Fruit fly (Drosophila melanogaster) whole organism, pupa: ENCODE measurements around the gene Frq2.

Experiments used
- CG10348 ChIP-seq: fragments of 200-800 bp; sonication (Bioruptor generic); IDR thresholded peaks from 2 replicates; pipeline ENCODE4 v1.3.6; 2022; ENCODE audit warnings: missing biosample characterization, missing genetic modification characterization
- CG12605 ChIP-seq: fragments of 200-800 bp; sonication (Bioruptor generic); IDR thresholded peaks from 2 replicates; pipeline ENCODE4 v1.3.6; 2022; ENCODE audit warnings: missing biosample characterization, missing genetic modification characterization
- CG13204 ChIP-seq: fragments of 200-800 bp; sonication (Bioruptor generic); optimal IDR thresholded peaks from 2 replicates; lab custom pipeline; 2018; ENCODE audit warnings: missing biosample characterization, mild to moderate bottlenecking, missing genetic modification characterization, moderate library complexity
- CG14655 ChIP-seq: fragments of 200-800 bp; sonication (Bioruptor generic); optimal IDR thresholded peaks from 3 replicates; lab custom pipeline; 2017; ENCODE audit warnings: mild to moderate bottlenecking, missing biosample characterization, missing genetic modification reagents, missing genetic modification characterization
- CG15710 ChIP-seq: fragments of 200-800 bp; sonication (Bioruptor generic); optimal IDR thresholded peaks from 2 replicates; lab custom pipeline; 2018; ENCODE audit warnings: missing biosample characterization, mild to moderate bottlenecking, missing genetic modification characterization, moderate library complexity
- CG17806 ChIP-seq: fragments of 200-800 bp; sonication (Bioruptor generic); optimal IDR thresholded peaks from 2 replicates; lab custom pipeline; 2018; ENCODE audit warnings: missing biosample characterization, mild to moderate bottlenecking, missing genetic modification characterization, moderate library complexity
- CG32121 ChIP-seq: fragments of 200-800 bp; sonication (Bioruptor generic); IDR thresholded peaks from 2 replicates; pipeline ENCODE4 v1.3.6; 2022; ENCODE audit warnings: missing biosample characterization, missing genetic modification characterization
- CG34367 ChIP-seq: fragments of 200-800 bp; sonication (Bioruptor generic); optimal IDR thresholded peaks from 2 replicates; lab custom pipeline; 2018; ENCODE audit warnings: missing biosample characterization, mild to moderate bottlenecking, missing genetic modification characterization
- CG4496 ChIP-seq: fragments of 200-800 bp; sonication (Bioruptor generic); IDR thresholded peaks from 3 replicates; pipeline ENCODE4 v1.3.6; 2022; ENCODE audit warnings: missing biosample characterization, missing genetic modification characterization
- CG8159 ChIP-seq: fragments of 200-800 bp; sonication (Bioruptor generic); optimal IDR thresholded peaks from 3 replicates; lab custom pipeline; 2018; ENCODE audit warnings: missing biosample characterization, mild to moderate bottlenecking, missing genetic modification characterization, moderate library complexity
- CG8301 ChIP-seq: fragments of 200-800 bp; sonication (Bioruptor generic); optimal IDR thresholded peaks from 2 replicates; lab custom pipeline; 2018; ENCODE audit warnings: missing biosample characterization, mild to moderate bottlenecking, missing genetic modification characterization
- CG9948 ChIP-seq: fragments of 200-800 bp; sonication (Bioruptor generic); optimal IDR thresholded peaks from 2 replicates; lab custom pipeline; 2018; ENCODE audit warnings: missing biosample characterization, mild to moderate bottlenecking, missing genetic modification characterization, moderate library complexity
- D1 ChIP-seq: fragments of 200-800 bp; sonication (Bioruptor generic); optimal IDR thresholded peaks from 2 replicates; lab custom pipeline; 2018; ENCODE audit warnings: missing biosample characterization, mild to moderate bottlenecking, missing genetic modification characterization, moderate library complexity
- EcR ChIP-seq: fragments of 200-800 bp; sonication (Bioruptor generic); optimal IDR thresholded peaks from 3 replicates; lab custom pipeline; 2019; ENCODE audit warnings: missing biosample characterization, missing genetic modification characterization, mild to moderate bottlenecking, moderate library complexity, missing genetic modification reagents
- Ets98B ChIP-seq: fragments of 200-800 bp; sonication (Bioruptor generic); IDR thresholded peaks from 2 replicates; pipeline ENCODE4 v1.3.6; 2022; ENCODE audit warnings: missing biosample characterization, missing genetic modification characterization
- Pif1A ChIP-seq: fragments of 200-800 bp; sonication (Bioruptor generic); optimal IDR thresholded peaks from 3 replicates; lab custom pipeline; 2016; ENCODE audit warnings: missing biosample characterization, missing genetic modification characterization
- Pif1B ChIP-seq: fragments of 200-800 bp; sonication (Bioruptor generic); optimal IDR thresholded peaks from 3 replicates; lab custom pipeline; 2016; ENCODE audit warnings: missing biosample characterization, missing genetic modification characterization
- Snoo ChIP-seq: fragments of 200-800 bp; sonication (Bioruptor generic); optimal IDR thresholded peaks from 3 replicates; lab custom pipeline; 2017; ENCODE audit warnings: missing biosample characterization, mild to moderate bottlenecking, missing genetic modification characterization, inconsistent platforms
- fd96Ca ChIP-seq: fragments of 200-800 bp; sonication (Bioruptor generic); IDR thresholded peaks from 3 replicates; pipeline ENCODE4 v1.3.6; 2022; ENCODE audit warnings: missing biosample characterization, missing genetic modification characterization
- gl ChIP-seq: fragments of 200-800 bp; sonication (Bioruptor generic); optimal IDR thresholded peaks from 2 replicates; lab custom pipeline; 2018; ENCODE audit warnings: missing biosample characterization, mild to moderate bottlenecking, missing genetic modification characterization
- rn ChIP-seq: fragments of 200-800 bp; sonication (Bioruptor generic); IDR thresholded peaks from 2 replicates; pipeline ENCODE4 v1.3.6; 2022; ENCODE audit warnings: missing biosample characterization, missing genetic modification characterization

Frq2 gene

dm6 chrX:18138297-18138696 lies 39.1 kb upstream of the Frq2 start, which contains the start of gene CG43229:
TSS of gene CG43229 (plus strand) at chrX:18138542.
- TF ChIP-seq EcR (GFP tag; lab: Kevin White, UChicago) (no peak), CG8159 (tag; lab: Kevin White, UChicago) (no peak), CG10348 (GFP tag; lab: Robert Waterston, UW) (no peak)

dm6 chrX:18139950-18140349 lies 37.5 kb upstream of the Frq2 start:
- TF ChIP-seq CG10348 (GFP tag; lab: Robert Waterston, UW) (no peak), CG8301 (no peak)

DNA sequence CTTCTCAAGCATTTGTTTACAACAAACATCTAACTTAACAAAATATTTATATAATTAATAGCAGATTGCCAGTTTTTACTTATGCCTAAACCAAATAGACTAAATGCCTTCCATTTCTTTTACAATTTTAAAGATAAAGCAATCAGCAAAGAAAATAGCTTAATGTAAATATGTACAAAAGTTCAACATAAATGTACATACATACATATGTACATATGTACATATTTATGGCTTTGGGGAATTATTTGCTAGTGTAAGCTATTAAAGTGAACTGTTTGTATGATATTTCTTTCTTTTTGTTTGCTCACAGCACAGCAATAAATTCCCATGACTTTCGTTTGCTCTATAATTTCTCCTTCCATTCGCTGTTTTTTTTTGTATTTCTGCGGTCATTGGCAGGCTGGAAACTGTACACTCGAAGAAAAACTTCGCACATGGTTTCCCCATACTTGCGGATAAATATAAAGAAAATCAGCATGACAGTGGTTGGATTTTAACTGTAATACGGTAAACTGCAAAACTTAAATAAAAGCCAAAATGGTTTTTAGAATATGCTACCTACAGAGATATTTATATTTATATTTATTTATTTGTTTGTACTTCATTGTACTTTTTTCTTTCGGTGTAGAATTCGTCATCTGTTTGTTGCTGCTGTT lies 36.4 kb upstream of the Frq2 start:
- TF ChIP-seq D1 (tag; lab: Kevin White, UChicago) = no peak
- TF ChIP-seq Pif1B (GFP tag; lab: Kevin White, UChicago) = no peak
- TF ChIP-seq CG34367 = no peak
- no peak for TF ChIP-seq CG10348 (GFP tag; lab: Robert Waterston, UW)
- TF ChIP-seq Ets98B (GFP tag; lab: Robert Waterston, UW) = no peak
- TF ChIP-seq CG13204 (GFP tag; lab: Kevin White, UChicago) = no peak
- no peak for TF ChIP-seq CG9948 (tag; lab: Kevin White, UChicago)
- TF ChIP-seq CG14655 (GFP tag; lab: Kevin White, UChicago) = no peak

DNA sequence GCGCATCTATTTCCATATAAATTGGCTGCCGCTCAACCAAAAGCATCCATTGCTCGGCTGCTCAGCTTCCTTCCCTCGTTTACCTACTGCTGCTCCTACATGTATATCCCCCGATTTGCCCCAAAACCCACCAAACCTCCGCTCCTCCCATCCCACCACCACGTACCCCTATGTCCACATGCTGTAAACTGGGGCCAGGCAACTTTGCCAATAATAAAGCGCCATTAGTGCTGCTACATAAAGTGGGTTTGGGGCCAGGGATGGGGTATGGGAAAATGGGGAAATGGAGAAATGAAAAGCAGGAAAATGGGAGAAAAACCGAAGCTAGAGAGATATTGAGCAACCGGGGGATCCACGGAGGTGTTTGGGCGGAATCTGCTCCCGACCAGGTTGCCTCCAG lies 28.1 kb upstream of the Frq2 start:
- no peak for TF ChIP-seq Pif1B (GFP tag; lab: Kevin White, UChicago)
- no peak for TF ChIP-seq CG17806 (tag; lab: Kevin White, UChicago)

dm6 chrX:18151323-18151722 lies 26.1 kb upstream of the Frq2 start:
- no peak for TF ChIP-seq CG15710 (tag; lab: Kevin White, UChicago)
- no peak for TF ChIP-seq CG8159 (tag; lab: Kevin White, UChicago)
- no peak for TF ChIP-seq Pif1B (GFP tag; lab: Kevin White, UChicago)
- no peak for TF ChIP-seq CG14655 (GFP tag; lab: Kevin White, UChicago)
- TF ChIP-seq CG4496 (GFP tag; lab: Robert Waterston, UW) = no peak
- TF ChIP-seq CG8301 = no peak
- no peak for TF ChIP-seq CG32121 (GFP tag; lab: Robert Waterston, UW)
- no peak for TF ChIP-seq rn (GFP tag; lab: Robert Waterston, UW)
- TF ChIP-seq fd96Ca (GFP tag; lab: Robert Waterston, UW) = no peak
- TF ChIP-seq CG12605 (GFP tag; lab: Robert Waterston, UW) = no peak
- no peak for TF ChIP-seq CG17806 (tag; lab: Kevin White, UChicago)
- TF ChIP-seq D1 (tag; lab: Kevin White, UChicago) = no peak
- no peak for TF ChIP-seq CG34367
- no peak for TF ChIP-seq Snoo (tag; lab: Kevin White, UChicago)
- no peak for TF ChIP-seq CG9948 (tag; lab: Kevin White, UChicago)
- TF ChIP-seq EcR (GFP tag; lab: Kevin White, UChicago) = no peak
- TF ChIP-seq gl = no peak
- no peak for TF ChIP-seq Pif1A (GFP tag; lab: Kevin White, UChicago)
- no peak for TF ChIP-seq CG13204 (GFP tag; lab: Kevin White, UChicago)
- no peak for TF ChIP-seq CG10348 (GFP tag; lab: Robert Waterston, UW)

DNA sequence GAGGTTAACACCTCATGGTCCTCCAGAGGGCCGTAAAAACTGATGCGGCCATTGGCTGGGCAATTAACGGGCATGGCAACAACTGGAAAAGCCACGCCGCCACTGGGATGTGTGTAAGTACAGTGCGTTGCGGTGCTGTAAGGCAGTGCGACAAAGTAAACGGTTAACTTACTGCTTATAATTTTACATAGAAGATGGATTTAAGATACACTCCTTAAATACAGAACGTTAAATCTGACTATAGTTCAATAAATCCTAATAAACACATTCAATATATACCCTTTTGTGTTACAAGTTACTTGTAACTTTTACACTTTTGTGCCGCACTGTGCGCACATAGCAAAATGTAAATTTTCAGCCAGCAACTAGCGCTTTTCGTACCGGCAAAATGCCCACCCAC lies 24.4 kb upstream of the Frq2 start:
- TF ChIP-seq fd96Ca (GFP tag; lab: Robert Waterston, UW) (no peak), CG32121 (GFP tag; lab: Robert Waterston, UW) (no peak), CG9948 (tag; lab: Kevin White, UChicago) (no peak), Pif1B (GFP tag; lab: Kevin White, UChicago) (no peak), gl (no peak), rn (GFP tag; lab: Robert Waterston, UW) (no peak), CG13204 (GFP tag; lab: Kevin White, UChicago) (no peak), CG10348 (GFP tag; lab: Robert Waterston, UW) (no peak)

DNA sequence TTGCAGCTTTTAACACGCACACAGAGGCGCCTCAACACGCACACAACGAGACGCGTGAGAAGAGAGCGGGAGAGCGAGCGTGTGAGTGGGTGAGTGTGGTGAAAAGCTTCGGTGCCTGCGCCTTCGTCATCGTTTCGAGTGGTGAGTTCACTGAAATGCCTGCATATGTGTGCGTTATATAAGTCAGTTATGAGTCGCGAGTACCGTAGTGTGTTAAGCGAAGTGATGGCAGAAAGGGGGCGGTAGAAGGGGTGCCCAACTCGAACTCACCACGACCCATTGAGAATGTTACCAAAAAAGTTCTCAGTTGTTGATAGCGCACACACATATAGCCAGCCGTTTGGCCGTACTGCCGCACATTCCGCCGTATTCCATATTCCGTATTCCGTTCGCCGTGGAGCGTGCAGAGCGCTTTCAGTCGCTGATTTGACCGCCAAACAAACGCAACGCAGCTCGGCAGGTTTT lies 22.4 kb upstream of the Frq2 start, which contains the start of gene Frq1:
Gene Frq1, plus strand, starts transcription at position 415 of the 465 bp plus-strand sequence.
- TF ChIP-seq EcR (GFP tag; lab: Kevin White, UChicago) = no peak
- no peak for TF ChIP-seq CG15710 (tag; lab: Kevin White, UChicago)
- no peak for TF ChIP-seq fd96Ca (GFP tag; lab: Robert Waterston, UW)
- no peak for TF ChIP-seq rn (GFP tag; lab: Robert Waterston, UW)
- no peak for TF ChIP-seq CG32121 (GFP tag; lab: Robert Waterston, UW)
- no peak for TF ChIP-seq CG14655 (GFP tag; lab: Kevin White, UChicago)
- TF ChIP-seq CG9948 (tag; lab: Kevin White, UChicago) = no peak
- TF ChIP-seq CG10348 (GFP tag; lab: Robert Waterston, UW) = no peak
- TF ChIP-seq D1 (tag; lab: Kevin White, UChicago) = no peak
- no peak for TF ChIP-seq Ets98B (GFP tag; lab: Robert Waterston, UW)
- TF ChIP-seq Snoo (tag; lab: Kevin White, UChicago) = no peak
- TF ChIP-seq gl = no peak
- no peak for TF ChIP-seq CG12605 (GFP tag; lab: Robert Waterston, UW)
- TF ChIP-seq CG8301 = no peak
- no peak for TF ChIP-seq CG8159 (tag; lab: Kevin White, UChicago)
- no peak for TF ChIP-seq CG34367
- no peak for TF ChIP-seq Pif1A (GFP tag; lab: Kevin White, UChicago)
